Worm (Caenorhabditis elegans): ENCODE data around the gene Y37E11AL.9.
A peak's percentile ranks its signal among the peaks of the same experiment; 100 is the strongest.

Y37E11AL.9 gene

DNA sequence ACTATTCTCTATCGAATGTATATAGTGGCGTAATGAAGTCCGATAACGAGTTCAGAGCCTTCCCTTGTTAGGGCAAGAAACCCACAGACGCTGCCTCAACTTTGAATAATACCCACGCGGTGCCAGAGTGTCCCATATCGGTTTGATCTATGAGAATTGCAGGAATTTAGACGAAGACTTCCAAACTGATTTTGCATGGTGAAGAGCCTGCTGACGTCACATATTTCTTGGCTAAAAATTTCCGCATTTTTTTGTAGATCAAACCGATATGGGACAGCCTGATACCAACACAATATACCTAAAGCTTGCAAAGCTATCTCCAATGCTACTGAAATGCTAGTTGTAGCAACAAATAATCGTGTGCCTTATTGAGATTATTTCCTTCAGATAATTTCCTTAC lies 41.4 kb upstream of the Y37E11AL.9 start:
- TF ChIP-seq nhr-67 (tag; optimal IDR thresholded peaks at IDR 0.05) (no peak), ceh-82 (tag; optimal IDR thresholded peaks at IDR 0.05) (no peak), zag-1 (tag; optimal IDR thresholded peaks at IDR 0.05) (no peak), eor-1 (tag; optimal IDR thresholded peaks at IDR 0.05) (no peak), nhr-76 (tag; optimal IDR thresholded peaks at IDR 0.05) (no peak), hmg-11 (tag; optimal IDR thresholded peaks at IDR 0.05) (no peak), nfya-1 (tag; optimal IDR thresholded peaks at IDR 0.05; ENCODE audit: insufficient read depth) (no peak), lin-15B (tag; optimal IDR thresholded peaks at IDR 0.05) (no peak), daf-12 (tag; optimal IDR thresholded peaks at IDR 0.05) (no peak)

DNA sequence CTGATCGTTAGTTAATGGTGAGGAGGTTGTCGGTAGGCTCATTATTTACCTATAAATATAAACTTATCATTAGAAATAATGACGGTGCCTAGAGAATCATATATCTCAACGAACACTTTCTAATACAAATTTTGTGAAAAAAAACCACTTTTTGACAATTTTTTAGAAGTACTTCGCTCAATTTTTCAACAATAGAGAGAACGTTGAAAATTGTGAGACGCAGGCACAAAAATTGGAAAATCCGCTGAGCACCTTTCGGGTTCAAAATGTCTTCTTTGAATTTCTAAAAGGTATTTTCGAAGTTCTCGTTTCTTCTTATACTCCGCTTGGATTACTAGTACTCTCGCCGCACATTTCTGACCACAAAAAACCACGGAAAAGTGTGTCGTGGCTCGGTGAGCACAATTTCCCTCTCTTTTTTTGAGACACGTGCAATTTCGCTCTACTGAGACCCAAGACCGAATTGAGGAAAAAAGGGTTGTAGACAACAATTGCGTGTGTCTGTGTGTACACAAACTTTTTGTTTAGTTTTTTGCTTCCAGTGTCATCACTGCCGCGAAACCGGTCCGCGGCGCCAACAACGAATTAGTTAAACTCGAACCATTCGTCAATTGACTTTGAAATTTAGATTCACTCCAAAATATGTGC lies 40.5 kb upstream of the Y37E11AL.9 start, which contains the start of gene nape-1:
TSS of gene nape-1 (minus strand) at position 51 of the 648 bp plus-strand sequence.
- TF ChIP-seq pha-4 (tag; optimal IDR thresholded peaks at IDR 0.05) = peak; percentile 99
- peak; percentile 42 for TF ChIP-seq hmg-11 (tag; optimal IDR thresholded peaks at IDR 0.05)
- TF ChIP-seq elt-2 (tag; optimal IDR thresholded peaks at IDR 0.05) = peak; percentile 35
- TF ChIP-seq lin-15B (tag; optimal IDR thresholded peaks at IDR 0.05) = peak; percentile 59
- peak; percentile 41 for TF ChIP-seq egl-5 (tag; optimal IDR thresholded peaks at IDR 0.05)
- no peak for TF ChIP-seq nhr-43 (tag; optimal IDR thresholded peaks at IDR 0.05; ENCODE audit: poor library complexity, severe bottlenecking)
- TF ChIP-seq eor-1 (tag; optimal IDR thresholded peaks at IDR 0.05) = no peak
- TF ChIP-seq pqm-1 (tag; optimal IDR thresholded peaks at IDR 0.05) = peak; percentile 31
- TF ChIP-seq nfya-1 (tag; optimal IDR thresholded peaks at IDR 0.05; ENCODE audit: insufficient read depth) = peak; percentile 54
- TF ChIP-seq mdl-1 (tag; optimal IDR thresholded peaks at IDR 0.05) = no peak
- TF ChIP-seq lin-39 (tag; optimal IDR thresholded peaks at IDR 0.05) = peak; percentile 46

DNA sequence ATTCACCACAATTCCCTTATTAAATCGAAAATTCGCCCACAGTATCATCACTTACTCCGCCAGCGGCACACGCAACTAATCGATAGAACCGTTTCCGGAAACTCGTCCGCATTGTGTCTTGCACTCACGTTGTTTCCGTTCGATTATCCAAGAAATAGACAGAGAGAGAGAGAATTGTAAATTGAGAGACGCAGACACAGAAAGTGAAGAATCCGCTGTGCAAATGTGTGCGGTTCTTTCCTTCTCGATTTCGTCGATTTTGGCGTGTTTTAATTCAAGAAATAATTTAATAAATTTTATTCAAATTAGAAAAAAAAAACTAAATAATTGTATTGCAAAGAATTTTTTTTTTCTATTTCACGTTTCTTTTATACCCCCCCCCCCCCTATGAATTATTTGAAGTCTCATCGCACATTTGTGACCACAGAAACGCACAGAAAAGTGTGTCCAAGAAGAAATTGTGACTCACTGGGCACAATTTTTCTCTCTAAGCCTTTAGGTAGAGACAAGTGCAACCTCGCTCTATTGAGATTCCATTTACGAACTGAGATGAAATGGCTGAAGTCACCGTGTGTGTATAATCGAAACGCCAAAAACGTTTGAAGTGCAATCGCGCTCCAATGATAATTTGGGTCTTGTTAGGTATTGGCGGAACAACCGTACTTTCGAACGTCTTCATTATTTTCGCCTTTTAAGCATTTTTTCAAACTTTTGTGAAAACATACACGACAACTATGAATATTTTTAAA lies 38.4 kb upstream of the Y37E11AL.9 start, which contains the start of gene nape-2:
TSS of gene nape-2 (minus strand) at position 271 of the 749 bp plus-strand sequence.
- TF ChIP-seq elt-2 (tag; optimal IDR thresholded peaks at IDR 0.05) = no peak
- TF ChIP-seq elt-1 (tag; optimal IDR thresholded peaks at IDR 0.05) = no peak
- TF ChIP-seq nhr-43 (tag; optimal IDR thresholded peaks at IDR 0.05; ENCODE audit: poor library complexity, severe bottlenecking) = no peak
- TF ChIP-seq nhr-28 (tag; optimal IDR thresholded peaks at IDR 0.05) = no peak
- TF ChIP-seq mml-1 (tag; optimal IDR thresholded peaks at IDR 0.05) = no peak
- peak; percentile 31 for TF ChIP-seq pha-4 (tag; optimal IDR thresholded peaks at IDR 0.05)
- TF ChIP-seq lin-39 (tag; optimal IDR thresholded peaks at IDR 0.05) = peak; percentile 33
- TF ChIP-seq lin-15B (tag; optimal IDR thresholded peaks at IDR 0.05) = peak; percentile 23
- TF ChIP-seq zag-1 (tag; optimal IDR thresholded peaks at IDR 0.05) = no peak

DNA sequence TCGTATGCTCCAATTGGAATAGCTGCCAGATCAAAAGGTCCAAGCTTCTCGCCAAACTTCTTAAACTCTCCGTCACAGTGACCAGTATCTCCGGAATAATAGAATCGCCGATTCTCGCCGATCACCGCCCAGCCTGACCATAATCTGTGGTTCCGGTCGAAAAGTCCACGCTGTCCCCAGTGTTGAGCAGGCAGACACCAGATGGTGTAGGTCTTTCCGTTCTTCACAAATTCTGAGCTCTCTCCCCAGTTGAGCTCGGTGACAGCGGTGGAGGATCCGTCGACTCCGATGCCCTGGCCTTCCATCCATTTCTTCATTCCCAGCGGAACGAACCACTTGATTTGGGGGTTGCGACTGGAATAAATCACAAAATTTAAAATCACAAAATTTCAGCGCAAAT lies 35.8 kb upstream of the Y37E11AL.9 start:
- TF ChIP-seq mml-1 (tag; optimal IDR thresholded peaks at IDR 0.05) (no peak), hmg-11 (tag; optimal IDR thresholded peaks at IDR 0.05) (no peak)

DNA sequence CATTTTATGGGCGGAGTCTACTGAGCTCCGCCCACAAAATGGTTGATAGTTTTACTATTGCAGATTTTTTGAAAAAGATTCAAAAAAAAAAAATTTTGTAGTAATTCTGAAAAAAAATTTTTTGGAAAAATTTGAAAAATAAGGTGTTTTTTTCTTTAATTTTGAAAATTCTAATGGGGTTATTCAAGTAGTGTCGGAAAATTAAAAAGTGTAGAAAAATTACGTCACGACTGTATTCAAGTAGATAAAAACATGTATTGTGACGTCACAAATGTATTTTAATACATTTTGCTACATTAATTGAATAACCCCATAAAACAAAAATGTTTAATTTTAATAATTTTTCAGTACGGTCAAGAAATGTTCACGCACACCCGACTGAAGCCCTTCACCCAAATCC lies 32.8 kb upstream of the Y37E11AL.9 start:
- no peak for TF ChIP-seq nhr-76 (tag; optimal IDR thresholded peaks at IDR 0.05)
- no peak for TF ChIP-seq nhr-28 (tag; optimal IDR thresholded peaks at IDR 0.05)
- TF ChIP-seq fos-1 (tag; optimal IDR thresholded peaks at IDR 0.05) = no peak
- TF ChIP-seq fkh-2 (tag; optimal IDR thresholded peaks at IDR 0.05) = no peak
- no peak for TF ChIP-seq ama-1 (optimal IDR thresholded peaks at IDR 0.05)
- TF ChIP-seq ztf-11 (tag; optimal IDR thresholded peaks at IDR 0.05) = no peak
- TF ChIP-seq snpc-4 (tag; optimal IDR thresholded peaks at IDR 0.05) = no peak
- no peak for TF ChIP-seq zag-1 (tag; optimal IDR thresholded peaks at IDR 0.05)
- TF ChIP-seq nhr-11 (tag; optimal IDR thresholded peaks at IDR 0.05) = no peak
- TF ChIP-seq lsy-12 (tag; optimal IDR thresholded peaks at IDR 0.05) = no peak
- TF ChIP-seq nhr-77 (tag; optimal IDR thresholded peaks at IDR 0.05) = no peak
- TF ChIP-seq mml-1 (tag; optimal IDR thresholded peaks at IDR 0.05) = no peak
- TF ChIP-seq nhr-67 (tag; optimal IDR thresholded peaks at IDR 0.05) = no peak

DNA sequence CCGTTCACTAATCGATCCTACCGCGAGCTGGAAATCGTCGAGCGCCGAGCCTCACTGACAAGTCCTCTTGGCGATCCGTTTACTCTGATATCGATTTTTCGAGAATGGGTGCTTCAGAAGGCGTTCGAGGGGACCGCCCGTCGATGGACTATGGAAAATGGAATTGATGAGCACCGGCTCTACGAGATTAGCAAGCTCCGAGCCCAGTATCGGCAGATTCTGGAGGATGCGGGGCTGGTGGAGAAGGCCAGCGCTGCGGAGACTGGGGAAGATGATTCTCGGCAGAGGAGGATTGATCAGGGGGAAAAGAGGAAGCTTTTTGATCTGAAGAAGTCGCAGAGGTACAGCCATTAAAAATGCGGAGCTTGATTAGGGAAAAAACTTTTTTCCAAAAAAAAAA lies 31.0 kb upstream of the Y37E11AL.9 start:
- TF ChIP-seq lsy-12 (tag; optimal IDR thresholded peaks at IDR 0.05) (no peak), nhr-237 (tag; optimal IDR thresholded peaks at IDR 0.05) (no peak)
